Fruit fly (Drosophila melanogaster): ENCODE measurements around the gene HipHop.
A peak's percentile ranks its signal among the peaks of the same experiment; 100 is the strongest.

HipHop gene

DNA sequence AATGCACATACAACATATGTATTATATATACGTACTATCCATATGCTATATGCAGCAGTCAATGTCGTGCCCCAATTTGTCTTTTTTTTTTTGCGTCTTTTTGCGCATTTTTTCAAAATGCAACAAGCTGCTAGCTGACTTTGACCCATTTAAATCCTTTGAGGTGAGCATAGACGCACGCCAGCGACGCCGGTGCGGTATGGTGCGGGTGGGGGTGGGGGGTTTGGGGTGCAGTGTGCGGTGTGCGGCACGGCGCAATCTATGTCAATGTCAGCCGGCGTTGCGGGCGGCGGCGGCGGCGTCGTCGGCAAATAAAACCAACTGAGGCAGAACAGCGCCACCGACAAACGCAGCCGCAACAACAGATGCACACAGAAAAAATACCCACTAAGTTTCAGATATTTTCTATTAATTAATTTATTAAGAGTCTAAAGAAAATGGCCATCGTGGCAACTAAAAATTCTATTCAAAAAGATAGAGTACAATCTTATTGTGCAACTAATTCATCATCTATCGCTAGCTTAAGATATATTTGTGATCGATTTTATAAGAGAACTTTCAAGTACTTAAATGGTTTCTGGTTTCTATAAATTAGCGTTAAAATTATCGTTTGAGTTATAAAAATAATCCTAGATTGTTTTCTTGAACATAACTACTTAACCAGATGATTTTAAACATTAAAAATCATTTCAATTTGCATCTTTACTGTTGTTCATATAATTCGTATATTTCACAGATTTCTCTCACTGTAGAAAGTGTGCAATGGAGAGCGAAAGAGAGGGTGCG lies 25.7 kb upstream of the HipHop start:
- TF ChIP-seq noc (tag; optimal IDR thresholded peaks at IDR 0.05) = no peak

dm6 chr3L:18796376-18796775 lies 24.6 kb upstream of the HipHop start:
- no peak for TF ChIP-seq noc (tag; optimal IDR thresholded peaks at IDR 0.05)

- no peak for TF ChIP-seq noc (tag; optimal IDR thresholded peaks at IDR 0.05)
These were observed 21.4 kb upstream of the HipHop start for dm6 chr3L:18799508-18800062.

DNA sequence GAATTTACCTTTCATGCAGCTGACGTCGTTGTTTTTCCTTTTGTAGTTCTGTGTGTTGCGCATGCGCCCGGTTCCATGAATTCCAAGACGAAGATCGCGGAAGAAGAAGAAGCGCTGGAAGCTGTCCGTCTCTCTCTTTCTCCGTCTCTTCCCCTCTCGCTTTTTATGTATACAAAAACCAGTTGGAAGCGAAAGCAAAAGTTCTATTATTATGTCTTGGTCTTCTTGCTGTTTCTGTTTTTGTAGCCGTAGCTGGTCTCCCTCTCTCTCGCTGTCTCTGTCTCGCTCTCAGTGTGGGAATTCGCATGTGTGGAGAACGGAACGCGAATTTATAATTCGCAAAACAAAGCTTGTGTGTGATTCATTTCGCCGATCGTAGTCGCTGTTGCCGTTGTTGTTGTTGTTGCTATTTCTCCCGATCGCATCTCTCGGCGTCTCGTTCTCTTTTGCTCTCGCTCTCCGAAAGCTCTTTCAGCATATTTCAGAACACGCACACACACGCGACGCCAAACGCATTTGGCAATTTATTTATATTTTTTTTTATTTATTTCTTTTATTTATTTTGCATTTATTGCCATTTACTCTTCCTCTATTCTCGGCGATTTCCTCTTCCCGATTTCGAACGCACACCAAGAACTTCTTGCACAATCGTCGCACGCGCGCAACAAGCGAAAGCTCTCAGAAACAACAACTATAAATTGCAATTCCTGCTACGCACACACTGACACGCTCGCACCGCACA lies 20.7 kb upstream of the HipHop start:
- TF ChIP-seq noc (tag; optimal IDR thresholded peaks at IDR 0.05) = no peak

DNA sequence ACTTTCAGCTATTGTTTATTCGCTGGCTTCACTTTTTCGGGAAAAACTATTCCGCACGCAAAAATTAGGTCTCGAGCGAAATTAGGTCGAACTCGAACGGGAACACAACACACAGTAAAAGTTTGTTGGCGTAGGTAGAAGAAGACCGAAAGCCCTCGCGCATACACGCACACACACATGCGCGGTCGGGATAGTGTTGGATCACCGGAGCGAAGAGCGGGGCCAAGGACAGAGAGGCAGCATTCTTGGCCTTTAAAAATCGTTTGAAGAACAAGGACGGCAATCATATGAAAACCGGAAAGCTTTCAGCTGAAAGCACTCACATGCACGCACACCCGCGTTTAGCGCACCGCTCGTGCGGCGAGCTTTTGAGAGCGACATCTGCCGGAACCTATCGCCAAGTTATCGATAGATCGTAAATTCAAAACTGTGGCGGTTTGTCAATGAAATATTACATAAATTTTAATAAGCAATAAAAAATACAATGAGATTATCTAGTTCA lies 19.7 kb upstream of the HipHop start, which contains the start of gene ftz-f1:
TSS of gene ftz-f1 (minus strand) at position 116 of the 502 bp plus-strand sequence.
- peak; percentile 48 for TF ChIP-seq noc (tag; optimal IDR thresholded peaks at IDR 0.05)

dm6 chr3L:18809067-18809466 lies 11.9 kb upstream of the HipHop start:
- TF ChIP-seq noc (tag; optimal IDR thresholded peaks at IDR 0.05) = no peak

DNA sequence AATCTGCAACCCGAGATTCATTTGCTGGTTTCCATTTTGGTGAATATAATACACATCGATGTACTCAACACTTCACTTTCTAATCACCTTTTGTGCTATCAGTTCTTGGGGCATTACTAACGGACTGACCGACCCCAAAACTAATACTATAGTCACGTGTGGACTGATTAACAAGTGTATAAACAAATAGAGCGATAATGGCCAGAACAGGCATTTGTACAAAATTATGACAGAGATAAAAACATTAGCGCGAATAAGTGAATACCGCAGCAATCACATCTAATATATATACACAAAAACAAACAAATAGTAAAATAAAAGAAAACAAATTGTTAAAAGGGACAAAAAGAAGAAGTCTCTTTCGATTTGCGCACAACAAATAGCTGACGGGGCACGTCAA lies 10.5 kb upstream of the HipHop start:
- peak; percentile 38 for TF ChIP-seq noc (tag; optimal IDR thresholded peaks at IDR 0.05)

dm6 chr3L:18812141-18812736 lies 8.7 kb upstream of the HipHop start:
- peak; percentile 0 for TF ChIP-seq noc (tag; optimal IDR thresholded peaks at IDR 0.05)

dm6 chr3L:18813963-18814647 lies 6.9 kb upstream of the HipHop start:
- peak; percentile 26 for TF ChIP-seq noc (tag; optimal IDR thresholded peaks at IDR 0.05)

- TF ChIP-seq noc (tag; optimal IDR thresholded peaks at IDR 0.05) = no peak
These were observed 4.8 kb upstream of the HipHop start for dm6 chr3L:18816176-18816575.

DNA sequence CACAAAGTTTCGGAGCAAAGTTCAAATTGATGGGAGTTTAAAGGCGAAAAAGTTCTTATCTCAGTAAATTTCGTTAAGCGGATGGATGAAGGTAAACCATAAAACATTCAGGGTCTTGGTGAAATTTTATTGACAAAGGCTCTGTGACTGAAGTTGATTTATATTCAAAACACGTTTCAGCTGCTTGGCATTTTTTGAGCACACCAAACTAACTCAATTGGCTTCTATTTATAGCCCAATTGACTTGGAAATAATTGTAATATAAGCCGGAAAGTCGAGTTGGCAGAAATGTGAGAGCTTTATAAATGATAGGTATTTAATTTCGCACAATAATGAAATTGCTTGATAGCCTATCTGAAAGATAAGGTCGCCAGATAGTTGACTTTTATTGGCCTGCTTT lies 4.3 kb upstream of the HipHop start:
- no peak for TF ChIP-seq noc (tag; optimal IDR thresholded peaks at IDR 0.05)

- TF ChIP-seq noc (tag; optimal IDR thresholded peaks at IDR 0.05) = peak; percentile 37
These were observed 3.6 kb upstream of the HipHop start for dm6 chr3L:18817264-18817894.

- TF ChIP-seq noc (tag; optimal IDR thresholded peaks at IDR 0.05) = no peak
These were observed 1.6 kb upstream of the HipHop start for dm6 chr3L:18819262-18819886.

DNA sequence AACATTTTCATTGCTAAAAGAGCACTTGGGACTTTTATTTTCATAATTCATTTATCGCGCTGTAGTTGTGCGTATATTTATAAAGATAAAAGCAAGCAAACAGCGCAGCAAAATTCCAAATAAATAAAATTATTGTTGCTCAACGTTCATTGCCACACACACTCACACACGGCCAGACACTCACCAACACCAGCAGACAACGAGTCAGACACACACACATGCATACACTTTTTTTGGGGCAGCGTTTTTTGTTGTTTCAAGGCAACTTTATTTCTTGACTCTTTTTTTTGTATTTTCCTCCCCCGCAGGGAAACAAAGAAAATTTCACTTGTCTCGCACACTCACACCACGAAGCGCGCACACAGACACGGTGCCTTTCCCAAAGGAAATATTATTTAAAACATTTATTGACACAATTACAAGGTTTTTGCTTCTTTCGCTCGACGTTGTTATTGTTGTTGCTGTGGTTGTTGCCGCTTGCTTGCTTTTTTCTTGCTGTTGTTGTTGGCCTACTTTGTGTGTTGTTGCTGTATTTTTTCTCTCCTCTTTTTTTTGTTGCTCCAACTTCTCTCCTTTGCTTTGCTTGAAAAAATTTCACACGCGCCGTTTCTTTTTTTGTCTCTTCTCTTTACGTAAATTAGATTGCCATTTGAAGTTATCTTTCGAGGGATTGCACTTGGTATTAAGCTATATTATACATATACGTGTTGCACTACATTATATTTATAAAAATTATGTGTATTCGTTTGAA lies 909 bp upstream of the HipHop start:
- TF ChIP-seq noc (tag; optimal IDR thresholded peaks at IDR 0.05) = no peak
